Worm (Caenorhabditis elegans) whole organism, young adult: ENCODE measurements around the gene M02F4.2.

ENCODE experiments used
- F37B4.10 ChIP-seq: fragments of 200-800 bp; sonication (Bioruptor generic); IDR thresholded peaks from 2 replicates; pipeline ENCODE4 v1.3.6; 2022; ENCODE audit warnings: missing genetic modification characterization, missing compliant biosample characterization
- ets-4 ChIP-seq: fragments of 200-800 bp; sonication (Bioruptor generic); optimal IDR thresholded peaks from 2 replicates; lab custom pipeline; 2018; ENCODE audit warnings: mild to moderate bottlenecking, missing genetic modification characterization, missing compliant biosample characterization
- rec-8 ChIP-seq, 2 experiments: sonication (generic microtip); optimal IDR thresholded peaks; 2 replicates each; lab custom pipeline; 2016; ENCODE audit warnings: mild to moderate bottlenecking in 2 of 2, missing genetic modification characterization in 2 of 2, missing genetic modification reagents in 2 of 2, missing genotype in 2 of 2, missing biosample characterization in 1 of 2, missing compliant biosample characterization in 1 of 2, moderate library complexity in 1 of 2
- zfh-2 ChIP-seq: fragments of 200-800 bp; sonication (Bioruptor generic); conservative IDR thresholded peaks from 2 replicates; pipeline ENCODE4 v1.3.6; 2022; ENCODE audit warnings: missing genetic modification reagents, missing genetic modification characterization, missing compliant biosample characterization

- TF ChIP-seq ets-4 (GFP tag; lab: Kevin White, UChicago) (no peak), F37B4.10 (GFP tag; lab: Robert Waterston, UW) (no peak), zfh-2 (GFP tag; lab: Robert Waterston, UW) (no peak), rec-8 (tag; optimal IDR thresholded peaks at IDR 0.05; lab: Kevin White, UChicago) (no peak)
Measured at ce11 chrX:3023552-3024183, 10.4 kb downstream of the M02F4.2 start.
